Fruit fly (Drosophila melanogaster) whole organism, pupa: ENCODE data around the gene P58IPK.

Experiments
- CG10348 ChIP-seq: fragments of 200-800 bp; sonication (Bioruptor generic); IDR thresholded peaks from 2 replicates; pipeline ENCODE4 v1.3.6; 2022; ENCODE audit warnings: missing biosample characterization, missing genetic modification characterization
- CG12605 ChIP-seq: fragments of 200-800 bp; sonication (Bioruptor generic); IDR thresholded peaks from 2 replicates; pipeline ENCODE4 v1.3.6; 2022; ENCODE audit warnings: missing biosample characterization, missing genetic modification characterization
- CG13204 ChIP-seq: fragments of 200-800 bp; sonication (Bioruptor generic); optimal IDR thresholded peaks from 2 replicates; lab custom pipeline; 2018; ENCODE audit warnings: missing biosample characterization, mild to moderate bottlenecking, missing genetic modification characterization, moderate library complexity
- CG14655 ChIP-seq: fragments of 200-800 bp; sonication (Bioruptor generic); optimal IDR thresholded peaks from 3 replicates; lab custom pipeline; 2017; ENCODE audit warnings: mild to moderate bottlenecking, missing biosample characterization, missing genetic modification reagents, missing genetic modification characterization
- CG15710 ChIP-seq: fragments of 200-800 bp; sonication (Bioruptor generic); optimal IDR thresholded peaks from 2 replicates; lab custom pipeline; 2018; ENCODE audit warnings: missing biosample characterization, mild to moderate bottlenecking, missing genetic modification characterization, moderate library complexity
- CG17806 ChIP-seq: fragments of 200-800 bp; sonication (Bioruptor generic); optimal IDR thresholded peaks from 2 replicates; lab custom pipeline; 2018; ENCODE audit warnings: missing biosample characterization, mild to moderate bottlenecking, missing genetic modification characterization, moderate library complexity
- CG32121 ChIP-seq: fragments of 200-800 bp; sonication (Bioruptor generic); IDR thresholded peaks from 2 replicates; pipeline ENCODE4 v1.3.6; 2022; ENCODE audit warnings: missing biosample characterization, missing genetic modification characterization
- CG34367 ChIP-seq: fragments of 200-800 bp; sonication (Bioruptor generic); optimal IDR thresholded peaks from 2 replicates; lab custom pipeline; 2018; ENCODE audit warnings: missing biosample characterization, mild to moderate bottlenecking, missing genetic modification characterization
- CG4496 ChIP-seq: fragments of 200-800 bp; sonication (Bioruptor generic); IDR thresholded peaks from 3 replicates; pipeline ENCODE4 v1.3.6; 2022; ENCODE audit warnings: missing biosample characterization, missing genetic modification characterization
- CG8159 ChIP-seq: fragments of 200-800 bp; sonication (Bioruptor generic); optimal IDR thresholded peaks from 3 replicates; lab custom pipeline; 2018; ENCODE audit warnings: missing biosample characterization, mild to moderate bottlenecking, missing genetic modification characterization, moderate library complexity
- CG8301 ChIP-seq: fragments of 200-800 bp; sonication (Bioruptor generic); optimal IDR thresholded peaks from 2 replicates; lab custom pipeline; 2018; ENCODE audit warnings: missing biosample characterization, mild to moderate bottlenecking, missing genetic modification characterization
- CG9948 ChIP-seq: fragments of 200-800 bp; sonication (Bioruptor generic); optimal IDR thresholded peaks from 2 replicates; lab custom pipeline; 2018; ENCODE audit warnings: missing biosample characterization, mild to moderate bottlenecking, missing genetic modification characterization, moderate library complexity
- D1 ChIP-seq: fragments of 200-800 bp; sonication (Bioruptor generic); optimal IDR thresholded peaks from 2 replicates; lab custom pipeline; 2018; ENCODE audit warnings: missing biosample characterization, mild to moderate bottlenecking, missing genetic modification characterization, moderate library complexity
- EcR ChIP-seq: fragments of 200-800 bp; sonication (Bioruptor generic); optimal IDR thresholded peaks from 3 replicates; lab custom pipeline; 2019; ENCODE audit warnings: missing biosample characterization, missing genetic modification characterization, mild to moderate bottlenecking, moderate library complexity, missing genetic modification reagents
- Ets98B ChIP-seq: fragments of 200-800 bp; sonication (Bioruptor generic); IDR thresholded peaks from 2 replicates; pipeline ENCODE4 v1.3.6; 2022; ENCODE audit warnings: missing biosample characterization, missing genetic modification characterization
- Pif1A ChIP-seq: fragments of 200-800 bp; sonication (Bioruptor generic); optimal IDR thresholded peaks from 3 replicates; lab custom pipeline; 2016; ENCODE audit warnings: missing biosample characterization, missing genetic modification characterization
- Pif1B ChIP-seq: fragments of 200-800 bp; sonication (Bioruptor generic); optimal IDR thresholded peaks from 3 replicates; lab custom pipeline; 2016; ENCODE audit warnings: missing biosample characterization, missing genetic modification characterization
- Snoo ChIP-seq: fragments of 200-800 bp; sonication (Bioruptor generic); optimal IDR thresholded peaks from 3 replicates; lab custom pipeline; 2017; ENCODE audit warnings: missing biosample characterization, mild to moderate bottlenecking, missing genetic modification characterization, inconsistent platforms
- gl ChIP-seq: fragments of 200-800 bp; sonication (Bioruptor generic); optimal IDR thresholded peaks from 2 replicates; lab custom pipeline; 2018; ENCODE audit warnings: missing biosample characterization, mild to moderate bottlenecking, missing genetic modification characterization
- rn ChIP-seq: fragments of 200-800 bp; sonication (Bioruptor generic); IDR thresholded peaks from 2 replicates; pipeline ENCODE4 v1.3.6; 2022; ENCODE audit warnings: missing biosample characterization, missing genetic modification characterization

P58IPK gene

dm6 chr3R:9632110-9632921 is 45.6 kb downstream of the P58IPK start:
- TF ChIP-seq rn (GFP tag; lab: Robert Waterston, UW), result no peak
- no peak for TF ChIP-seq Pif1B (GFP tag; lab: Kevin White, UChicago)
- TF ChIP-seq Ets98B (GFP tag; lab: Robert Waterston, UW), result no peak
- no peak for TF ChIP-seq Snoo (tag; lab: Kevin White, UChicago)
- no peak for TF ChIP-seq CG8301 (tag; lab: Kevin White, UChicago)
- no peak for TF ChIP-seq CG10348 (GFP tag; lab: Robert Waterston, UW)
- TF ChIP-seq CG13204 (GFP tag; lab: Kevin White, UChicago), result no peak
- TF ChIP-seq CG32121, result no peak
- no peak for TF ChIP-seq CG14655 (GFP tag; lab: Kevin White, UChicago)
- no peak for TF ChIP-seq Pif1A (GFP tag; lab: Kevin White, UChicago)
- no peak for TF ChIP-seq CG34367 (tag; lab: Kevin White, UChicago)
- no peak for TF ChIP-seq CG17806
- TF ChIP-seq CG4496, result no peak
- TF ChIP-seq CG15710 (tag; lab: Kevin White, UChicago), result no peak
- TF ChIP-seq D1 (tag; lab: Kevin White, UChicago), result no peak
- TF ChIP-seq EcR, result no peak
- no peak for TF ChIP-seq CG8159 (tag; lab: Kevin White, UChicago)

DNA sequence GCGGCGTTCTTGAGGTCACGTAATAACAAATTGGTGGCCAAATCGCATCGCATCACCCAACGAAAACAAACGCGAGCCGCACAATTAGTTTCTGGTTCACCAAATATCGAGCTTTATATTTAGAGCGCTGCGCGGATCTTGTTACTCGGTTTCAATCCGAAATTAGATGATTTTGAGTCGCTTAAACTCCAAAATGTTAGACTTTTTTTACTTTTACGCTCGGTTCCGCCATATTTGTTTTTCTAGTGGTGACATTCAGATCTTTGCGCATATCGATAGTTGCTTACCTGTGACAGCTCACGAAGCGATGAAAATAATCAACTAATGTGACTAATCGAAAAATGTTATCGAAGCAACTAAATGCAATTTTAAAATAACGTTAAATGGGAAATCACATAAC is 50.6 kb downstream of the P58IPK start, which contains the start of gene Scm:
TSS of gene Scm (minus strand) at position 251 of the 400 bp plus-strand sequence.
- TF ChIP-seq CG13204 (GFP tag; lab: Kevin White, UChicago), result no peak
- no peak for TF ChIP-seq CG8301 (tag; lab: Kevin White, UChicago)
- TF ChIP-seq CG14655 (GFP tag; lab: Kevin White, UChicago), result no peak
- no peak for TF ChIP-seq CG9948 (tag; lab: Kevin White, UChicago)
- TF ChIP-seq gl (tag; lab: Kevin White, UChicago), result no peak
- no peak for TF ChIP-seq CG10348 (GFP tag; lab: Robert Waterston, UW)
- no peak for TF ChIP-seq CG15710 (tag; lab: Kevin White, UChicago)
- TF ChIP-seq CG12605, result no peak
- no peak; the same call in 1 of the 2 replicates for TF ChIP-seq Ets98B (GFP tag; lab: Robert Waterston, UW)
- TF ChIP-seq CG8159 (tag; lab: Kevin White, UChicago), result no peak
- no peak for TF ChIP-seq Snoo (tag; lab: Kevin White, UChicago)
- no peak for TF ChIP-seq CG4496
- TF ChIP-seq Pif1A (GFP tag; lab: Kevin White, UChicago), result no peak

DNA sequence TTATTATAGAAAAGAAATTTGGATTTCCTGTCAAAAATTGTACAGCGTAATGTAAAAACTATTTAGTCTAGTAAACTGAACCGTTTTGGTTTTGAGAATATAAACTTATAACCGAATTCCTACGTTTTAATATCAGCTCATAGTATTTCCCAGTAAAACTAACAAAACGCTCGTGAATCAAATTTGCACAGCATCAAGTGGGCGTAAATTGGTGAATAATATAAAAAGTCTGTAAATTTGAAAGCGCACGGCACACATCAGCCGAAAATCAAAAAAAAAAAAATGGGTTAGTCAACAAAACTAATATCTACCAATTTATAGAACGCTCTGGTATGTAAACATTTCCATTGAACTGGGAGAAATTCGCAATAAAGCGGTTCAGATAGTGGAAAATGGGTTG is 51.1 kb downstream of the P58IPK start, which contains the start of gene Dh44:
TSS of gene Dh44 (plus strand) at position 301 of the 400 bp plus-strand sequence.
- TF ChIP-seq EcR (no peak), Pif1A (GFP tag; lab: Kevin White, UChicago) (no peak), Snoo (tag; lab: Kevin White, UChicago) (no peak)
